Fruit fly (Drosophila melanogaster) whole organism, adult: ENCODE data around the gene CG32271.

Experiments
- CG11617 ChIP-seq: fragments of 200-800 bp; sonication (Bioruptor generic); optimal IDR thresholded peaks from 2 replicates; lab custom pipeline; 2017; ENCODE audit warnings: mild to moderate bottlenecking, missing biosample characterization, missing genetic modification reagents, missing genetic modification characterization
- CG12768 ChIP-seq: fragments of 200-800 bp; sonication (Bioruptor generic); optimal IDR thresholded peaks from 2 replicates; lab custom pipeline; 2017; ENCODE audit warnings: missing biosample characterization, missing genetic modification characterization, mild to moderate bottlenecking, moderate library complexity, missing genetic modification reagents
- CG14711 ChIP-seq: fragments of 200-800 bp; sonication (Bioruptor generic); optimal IDR thresholded peaks from 2 replicates; lab custom pipeline; 2018; ENCODE audit warnings: missing biosample characterization, mild to moderate bottlenecking, missing genetic modification characterization, moderate library complexity
- CG1620 ChIP-seq: fragments of 200-800 bp; sonication (Bioruptor generic); optimal IDR thresholded peaks from 2 replicates; lab custom pipeline; 2016; ENCODE audit warnings: missing biosample characterization, missing genetic modification characterization
- CG33017 ChIP-seq: fragments of 200-800 bp; sonication (Bioruptor generic); optimal IDR thresholded peaks from 2 replicates; lab custom pipeline; 2018; ENCODE audit warnings: missing biosample characterization, mild to moderate bottlenecking, missing genetic modification characterization, moderate library complexity
- CG5204 ChIP-seq: fragments of 200-800 bp; sonication (Bioruptor generic); optimal IDR thresholded peaks from 2 replicates; lab custom pipeline; 2016; ENCODE audit warnings: missing biosample characterization, missing genetic modification characterization
- CG7045 ChIP-seq: fragments of 200-800 bp; sonication (Bioruptor generic); optimal IDR thresholded peaks from 2 replicates; lab custom pipeline; 2017; ENCODE audit warnings: missing biosample characterization, mild to moderate bottlenecking, missing genetic modification characterization
- CG7101 ChIP-seq: fragments of 200-800 bp; sonication (Bioruptor generic); optimal IDR thresholded peaks from 2 replicates; lab custom pipeline; 2018; ENCODE audit warnings: missing biosample characterization, mild to moderate bottlenecking, missing genetic modification characterization, moderate library complexity
- Clk ChIP-seq: fragments of 200-800 bp; sonication (Bioruptor generic); optimal IDR thresholded peaks from 2 replicates; lab custom pipeline; 2017; ENCODE audit warnings: missing biosample characterization, missing genetic modification characterization
- Crg-1 ChIP-seq: fragments of 200-800 bp; sonication (Bioruptor generic); optimal IDR thresholded peaks from 2 replicates; lab custom pipeline; 2016; ENCODE audit warnings: missing biosample characterization, missing genetic modification characterization
- Hr96 ChIP-seq: fragments of 200-800 bp; sonication (Bioruptor generic); optimal IDR thresholded peaks from 2 replicates; lab custom pipeline; 2016; ENCODE audit warnings: missing biosample characterization, missing genetic modification characterization
- Mnt ChIP-seq: fragments of 200-800 bp; sonication (Bioruptor generic); optimal IDR thresholded peaks from 2 replicates; lab custom pipeline; 2016; ENCODE audit warnings: missing biosample characterization, mild to moderate bottlenecking, missing genetic modification characterization
- bab1 ChIP-seq: fragments of 200-800 bp; sonication (Bioruptor generic); optimal IDR thresholded peaks from 3 replicates; lab custom pipeline; 2019; ENCODE audit warnings: missing biosample characterization, mild to moderate bottlenecking, missing genetic modification characterization, moderate library complexity
- cic ChIP-seq: fragments of 200-800 bp; sonication (Bioruptor generic); optimal IDR thresholded peaks from 2 replicates; lab custom pipeline; 2017; ENCODE audit warnings: missing biosample characterization, mild to moderate bottlenecking, missing genetic modification characterization, moderate library complexity
- cnc ChIP-seq, 2 experiments: fragments of >200 bp; optimal IDR thresholded peaks; 2 replicates each; lab custom pipeline; 2017
- kay ChIP-seq: fragments of 200-800 bp; sonication (Bioruptor generic); peaks from one replicate; lab custom pipeline; 2016; ENCODE audit warnings: missing biosample characterization, missing genetic modification characterization, borderline replicate concordance
- ovo ChIP-seq: fragments of 200-800 bp; sonication (Bioruptor generic); optimal IDR thresholded peaks from 2 replicates; lab custom pipeline; 2016; ENCODE audit warnings: missing biosample characterization, missing genetic modification characterization
- pad ChIP-seq: fragments of 200-800 bp; sonication (Bioruptor generic); optimal IDR thresholded peaks from 3 replicates; lab custom pipeline; 2017; ENCODE audit warnings: missing biosample characterization, missing genetic modification characterization, mild to moderate bottlenecking, moderate library complexity, missing genetic modification reagents
- tj ChIP-seq: fragments of 200-800 bp; sonication (Bioruptor generic); optimal IDR thresholded peaks from 3 replicates; lab custom pipeline; 2017; ENCODE audit warnings: missing biosample characterization, mild to moderate bottlenecking, missing genetic modification characterization, moderate library complexity
- toe ChIP-seq: fragments of 200-800 bp; sonication (Bioruptor generic); optimal IDR thresholded peaks from 2 replicates; lab custom pipeline; 2016; ENCODE audit warnings: missing biosample characterization, missing genetic modification characterization

The CG32271 gene

DNA sequence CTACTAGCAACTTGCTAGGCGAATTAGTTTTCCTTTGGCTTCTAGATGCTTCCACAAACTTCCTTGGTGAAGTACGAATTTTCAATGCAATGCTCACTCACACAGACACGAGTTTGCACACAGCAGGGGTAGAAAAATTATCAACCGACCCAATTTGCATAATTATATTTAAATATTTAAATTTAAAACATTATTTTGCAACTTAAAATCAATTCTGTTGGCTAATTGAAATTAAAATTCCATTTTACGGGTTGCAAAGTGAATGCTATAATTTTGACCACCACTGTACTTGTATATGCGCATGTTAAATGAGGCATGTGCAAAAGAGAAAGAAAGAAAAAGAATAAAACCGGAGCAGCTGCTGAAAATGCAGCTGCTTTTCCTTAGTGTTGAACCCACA, 8.9 kb downstream of the CG32271 start:
- TF ChIP-seq Crg-1 (GFP tag; lab: Kevin White, UChicago) (peak; percentile 40), CG1620 (GFP tag; lab: Kevin White, UChicago) (peak; percentile 59), cic (GFP tag; lab: Kevin White, UChicago) (peak; percentile 48), CG14711 (tag; lab: Kevin White, UChicago) (peak; percentile 94), CG12768 (GFP tag; lab: Kevin White, UChicago) (peak; percentile 87), kay (GFP tag; lab: Kevin White, UChicago) (no peak), CG5204 (GFP tag; lab: Kevin White, UChicago) (peak; percentile 46), toe (GFP tag; lab: Kevin White, UChicago) (no peak), CG7101 (peak; percentile 94), tj (GFP tag; lab: Kevin White, UChicago) (peak; percentile 58), Clk (GFP tag; lab: Kevin White, UChicago) (peak; percentile 41), CG7045 (GFP tag; lab: Kevin White, UChicago) (peak; percentile 88), ovo (GFP tag; lab: Kevin White, UChicago) (no peak), cnc (optimal IDR thresholded peaks at IDR 0.05; lab: Kevin White, UChicago) (no peak), pad (GFP tag; lab: Kevin White, UChicago) (peak; percentile 70), bab1 (GFP tag; lab: Kevin White, UChicago) (peak; percentile 87), Mnt (GFP tag; lab: Kevin White, UChicago) (peak; percentile 77), Hr96 (GFP tag; lab: Kevin White, UChicago) (peak; percentile 35), CG11617 (GFP tag; lab: Kevin White, UChicago) (peak; percentile 86), CG33017 (tag; lab: Kevin White, UChicago) (peak; percentile 95)

DNA sequence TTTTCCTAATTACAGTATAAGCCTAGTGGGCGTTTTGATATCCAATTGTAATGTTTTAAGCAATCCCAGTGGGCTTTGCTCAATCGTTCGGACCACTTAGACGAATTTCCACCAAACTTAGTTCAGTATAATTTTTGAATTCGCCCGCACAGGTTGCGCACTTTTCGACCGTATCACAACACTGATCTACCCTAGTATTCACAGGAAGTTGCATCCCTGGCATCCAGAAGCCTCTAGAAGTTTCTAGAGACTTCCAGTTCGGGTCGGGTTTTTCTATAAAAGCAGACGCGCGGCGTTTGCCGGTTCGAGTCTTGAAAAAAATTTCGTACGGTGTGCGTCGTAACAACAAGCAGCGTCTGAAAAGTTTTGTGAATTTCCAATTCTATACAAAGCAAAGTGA, 10.1 kb downstream of the CG32271 start, which contains the start of gene Hsp83:
Gene Hsp83, plus strand, starts transcription at position 58 of the 400 bp plus-strand sequence.
- TF ChIP-seq CG5204 (GFP tag; lab: Kevin White, UChicago) (peak; percentile 96), ovo (GFP tag; lab: Kevin White, UChicago) (peak; percentile 96), pad (GFP tag; lab: Kevin White, UChicago) (peak; percentile 91), kay (GFP tag; lab: Kevin White, UChicago) (peak; percentile 98), CG12768 (GFP tag; lab: Kevin White, UChicago) (peak; percentile 99), CG1620 (GFP tag; lab: Kevin White, UChicago) (peak; percentile 91), toe (GFP tag; lab: Kevin White, UChicago) (peak; percentile 86), Mnt (GFP tag; lab: Kevin White, UChicago) (peak; percentile 98), Hr96 (GFP tag; lab: Kevin White, UChicago) (peak; percentile 97), cic (GFP tag; lab: Kevin White, UChicago) (peak; percentile 99), CG7101 (peak; percentile 99), CG14711 (tag; lab: Kevin White, UChicago) (peak; percentile 86), cnc (optimal IDR thresholded peaks at IDR 0.05; lab: Kevin White, UChicago) (no peak), CG33017 (tag; lab: Kevin White, UChicago) (peak; percentile 99), CG7045 (GFP tag; lab: Kevin White, UChicago) (peak; percentile 99), bab1 (GFP tag; lab: Kevin White, UChicago) (peak; percentile 98), tj (GFP tag; lab: Kevin White, UChicago) (peak; percentile 87), CG11617 (GFP tag; lab: Kevin White, UChicago) (peak; percentile 99), Crg-1 (GFP tag; lab: Kevin White, UChicago) (peak; percentile 99), Clk (GFP tag; lab: Kevin White, UChicago) (peak; percentile 92)

DNA sequence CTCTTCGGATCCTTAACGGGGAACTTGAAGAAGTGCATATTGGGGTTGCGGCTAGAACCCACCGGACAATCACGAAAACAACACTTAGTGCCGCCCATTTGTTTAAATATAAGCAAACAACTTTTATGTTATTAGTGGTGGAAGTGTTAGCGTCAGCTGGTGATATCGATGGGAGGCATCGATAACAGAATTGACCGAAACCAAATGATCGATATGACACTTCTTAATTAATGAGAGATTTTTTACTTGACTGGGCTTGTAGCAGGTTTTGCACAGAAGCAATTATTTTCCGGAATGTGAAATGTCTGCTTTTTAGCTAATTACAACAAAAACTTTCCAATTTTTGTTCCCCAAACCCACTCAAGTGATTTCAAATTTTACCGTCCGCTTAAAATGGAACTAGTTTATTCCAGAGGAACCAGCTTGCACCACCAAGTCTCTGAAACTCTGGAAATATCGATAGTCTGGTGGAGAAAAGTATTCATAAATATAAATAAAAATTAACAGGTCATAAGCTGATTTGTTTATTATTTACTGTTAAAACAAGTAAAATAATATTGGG, 10.5 kb downstream of the CG32271 start, which contains the start of gene CG14965:
Gene CG14965, minus strand, starts transcription at position 159 of the 562 bp plus-strand sequence.
- no peak for TF ChIP-seq Clk (GFP tag; lab: Kevin White, UChicago)
- no peak for TF ChIP-seq toe (GFP tag; lab: Kevin White, UChicago)
- no peak for TF ChIP-seq tj (GFP tag; lab: Kevin White, UChicago)
- no peak for TF ChIP-seq pad (GFP tag; lab: Kevin White, UChicago)
- no peak for TF ChIP-seq Mnt (GFP tag; lab: Kevin White, UChicago)
- TF ChIP-seq CG7045 (GFP tag; lab: Kevin White, UChicago) = no peak
- no peak for TF ChIP-seq CG14711 (tag; lab: Kevin White, UChicago)
- no peak for TF ChIP-seq Hr96 (GFP tag; lab: Kevin White, UChicago)
- no peak for TF ChIP-seq CG33017 (tag; lab: Kevin White, UChicago)
- TF ChIP-seq CG7101 = no peak
- TF ChIP-seq kay (GFP tag; lab: Kevin White, UChicago) = no peak

DNA sequence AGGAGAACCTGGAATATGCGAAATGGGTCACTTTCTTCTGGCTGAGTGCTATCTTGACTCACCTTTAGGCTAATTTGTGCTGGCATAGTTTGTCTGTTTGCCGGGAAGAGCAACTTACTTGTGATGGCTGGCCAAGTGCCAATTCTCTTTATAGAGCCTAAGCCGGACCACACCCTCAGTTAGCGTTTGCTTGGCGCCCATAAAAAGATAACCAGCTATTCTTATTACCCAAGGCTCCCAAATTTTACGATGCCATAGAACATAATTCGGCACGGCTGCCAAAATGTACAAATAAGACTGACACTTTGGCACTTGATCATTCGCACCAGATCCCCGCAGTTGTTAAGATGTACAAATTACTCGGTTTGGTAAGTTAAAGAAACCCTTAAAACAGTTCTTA, 13.3 kb downstream of the CG32271 start, which contains the start of the genes CG42525 and CG14958:
Gene CG42525, minus strand, starts transcription at position 101 of the 400 bp plus-strand sequence.
Gene CG14958, plus strand, starts transcription at position 332 of the 400 bp plus-strand sequence.
- TF ChIP-seq tj (GFP tag; lab: Kevin White, UChicago) = no peak
- TF ChIP-seq cic (GFP tag; lab: Kevin White, UChicago) = no peak
- TF ChIP-seq CG14711 (tag; lab: Kevin White, UChicago) = no peak
- TF ChIP-seq Hr96 (GFP tag; lab: Kevin White, UChicago) = no peak
- no peak for TF ChIP-seq CG7101
- TF ChIP-seq pad (GFP tag; lab: Kevin White, UChicago) = no peak
- no peak for TF ChIP-seq ovo (GFP tag; lab: Kevin White, UChicago)
- TF ChIP-seq CG12768 (GFP tag; lab: Kevin White, UChicago) = no peak
- TF ChIP-seq Clk (GFP tag; lab: Kevin White, UChicago) = no peak
- TF ChIP-seq CG7045 (GFP tag; lab: Kevin White, UChicago) = no peak
- no peak for TF ChIP-seq toe (GFP tag; lab: Kevin White, UChicago)

DNA sequence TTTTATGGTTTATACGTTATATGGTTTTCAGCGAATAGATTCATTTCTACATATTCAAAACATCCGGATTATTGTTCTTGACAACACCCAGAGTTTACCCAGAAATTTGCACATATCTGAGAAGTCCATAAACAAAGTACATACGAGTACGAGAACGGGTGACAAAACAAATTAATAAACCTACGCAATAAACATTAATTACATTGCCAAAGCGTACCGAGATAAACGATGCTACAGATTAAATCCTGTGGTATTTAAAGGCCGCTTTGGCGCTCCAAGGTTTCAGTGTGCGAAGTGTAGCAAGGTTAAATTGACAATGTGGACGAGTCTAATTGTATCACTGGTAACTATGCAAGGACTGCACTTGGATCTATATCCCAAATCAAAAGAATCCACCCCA, 15.7 kb downstream of the CG32271 start, which contains the start of gene CG14957:
Gene CG14957, plus strand, starts transcription at position 301 of the 400 bp plus-strand sequence.
- TF ChIP-seq CG12768 (GFP tag; lab: Kevin White, UChicago) (peak; percentile 11), CG7045 (GFP tag; lab: Kevin White, UChicago) (peak; percentile 55), Mnt (GFP tag; lab: Kevin White, UChicago) (no peak)
